Worm (Caenorhabditis elegans) whole organism, L1 larva: ENCODE results near the gene R07H5.9.
A peak's percentile ranks its signal among the peaks of the same experiment; 100 is the strongest.
"Not testable (repeated sequence)": the region's sequence is repeated elsewhere in the genome, so short reads cannot be mapped to it uniquely, and the experiment has no call there.

Source experiments
- aly-2 ChIP-seq: fragments of 150-350 bp; optimal IDR thresholded peaks from 2 replicates; lab custom pipeline; 2014; ENCODE audit warnings: missing biosample characterization, missing genetic modification characterization
- blmp-1 ChIP-seq: fragments of 150-350 bp; optimal IDR thresholded peaks from 2 replicates; lab custom pipeline; 2014; ENCODE audit warnings: missing biosample characterization, missing genetic modification characterization
- ceh-8 ChIP-seq: fragments of 200-800 bp; sonication (Bioruptor generic); optimal IDR thresholded peaks from 2 replicates; lab custom pipeline; 2018; ENCODE audit warnings: mild to moderate bottlenecking, missing genetic modification characterization, moderate library complexity, missing compliant biosample characterization
- ceh-82 ChIP-seq, 3 experiments: fragments of 150-350 bp in 1 of 3; sonication (generic microtip) in 2 of 3; optimal IDR thresholded peaks; 2 replicates each; lab custom pipeline; 2014 to 2017; ENCODE audit warnings: missing biosample characterization in 3 of 3, missing genetic modification characterization in 3 of 3
- ceh-90 ChIP-seq: sonication (generic microtip); optimal IDR thresholded peaks from 2 replicates; lab custom pipeline; 2016; ENCODE audit warnings: missing genetic modification characterization, missing compliant biosample characterization
- dpl-1 ChIP-seq, 3 experiments: fragments of 150-350 bp in 2 of 3; sonication (generic microtip) in 1 of 3; optimal IDR thresholded peaks; 2 replicates each; lab custom pipeline; 2014 to 2017; ENCODE audit warnings: missing biosample characterization in 3 of 3, missing genetic modification characterization in 3 of 3, missing genetic modification reagents in 3 of 3
- dsc-1 ChIP-seq: sonication (generic microtip); optimal IDR thresholded peaks from 2 replicates; lab custom pipeline; 2016; ENCODE audit warnings: mild to moderate bottlenecking, missing genetic modification characterization, missing compliant biosample characterization
- efl-1 ChIP-seq, 4 experiments: fragments of 150-350 bp; optimal IDR thresholded peaks in 3 of 4; peaks in 1 of 4; 1 replicate in 1 of 4; 2 replicates in 3 of 4; lab custom pipeline; 2014; ENCODE audit warnings: missing biosample characterization in 2 of 4, missing genetic modification characterization in 2 of 4, missing genetic modification reagents in 2 of 4
- efl-3 ChIP-seq: fragments of 200-800 bp; sonication (Bioruptor generic); optimal IDR thresholded peaks from 2 replicates; lab custom pipeline; 2018; ENCODE audit warnings: mild to moderate bottlenecking, missing genetic modification characterization, missing compliant biosample characterization
- egl-27 ChIP-seq, 2 experiments: fragments of 150-350 bp in 1 of 2; sonication (generic microtip); optimal IDR thresholded peaks; 3 replicates each; lab custom pipeline; 2017 to 2018; ENCODE audit warnings: missing biosample characterization in 2 of 2, missing genetic modification characterization in 2 of 2, missing genetic modification reagents in 2 of 2
- elt-2 ChIP-seq: sonication (generic microtip); optimal IDR thresholded peaks from 2 replicates; lab custom pipeline; 2016; ENCODE audit warnings: missing genetic modification characterization, mild to moderate bottlenecking, inconsistent platforms, missing compliant biosample characterization, missing genetic modification reagents
- grh-1 ChIP-seq: fragments of 200-800 bp; sonication (Bioruptor generic); IDR thresholded peaks from 2 replicates; pipeline ENCODE4 v1.3.6; 2022; ENCODE audit warnings: missing genetic modification reagents, missing genetic modification characterization, missing compliant biosample characterization
- isw-1 ChIP-seq: fragments of 200-800 bp; sonication (Bioruptor generic); IDR thresholded peaks from 2 replicates; pipeline ENCODE4 v1.3.6; 2022; ENCODE audit warnings: missing genetic modification characterization, missing compliant biosample characterization
- jun-1 ChIP-seq: fragments of 150-350 bp; optimal IDR thresholded peaks from 2 replicates; lab custom pipeline; 2014; ENCODE audit warnings: missing biosample characterization, missing genetic modification reagents, missing genetic modification characterization
- lin-13 ChIP-seq: fragments of 150-350 bp; optimal IDR thresholded peaks from 2 replicates; lab custom pipeline; 2014; ENCODE audit warnings: missing biosample characterization, missing genetic modification reagents, missing genetic modification characterization
- lin-14 ChIP-seq: fragments of 200-800 bp; sonication (Bioruptor generic); optimal IDR thresholded peaks from 2 replicates; lab custom pipeline; 2018; ENCODE audit warnings: mild to moderate bottlenecking, missing genetic modification characterization, moderate library complexity, missing compliant biosample characterization
- lin-35 ChIP-seq, 2 experiments: fragments of 150-350 bp; optimal IDR thresholded peaks; 2 replicates each; lab custom pipeline; 2014; ENCODE audit warnings: missing biosample characterization in 2 of 2, missing genetic modification characterization in 2 of 2, missing genetic modification reagents in 2 of 2
- lir-3 ChIP-seq: sonication (generic microtip); optimal IDR thresholded peaks from 2 replicates; lab custom pipeline; 2016; ENCODE audit warnings: mild to moderate bottlenecking, missing genetic modification characterization, moderate library complexity, missing compliant biosample characterization; ENCODE audit not compliant: poor library complexity
- lsy-2 ChIP-seq, 2 experiments: fragments of 150-350 bp; optimal IDR thresholded peaks; 2 replicates each; lab custom pipeline; 2014; ENCODE audit warnings: missing biosample characterization in 2 of 2, missing genetic modification characterization in 2 of 2
- mep-1 ChIP-seq: fragments of 150-350 bp; optimal IDR thresholded peaks from 2 replicates; lab custom pipeline; 2014; ENCODE audit warnings: missing biosample characterization, missing genetic modification characterization
- nhr-19 ChIP-seq: fragments of 200-800 bp; sonication (Bioruptor generic); conservative IDR thresholded peaks from 2 replicates; pipeline ENCODE4 v1.3.6; 2022; ENCODE audit warnings: missing genetic modification characterization, missing compliant biosample characterization
- nhr-20 ChIP-seq: sonication (generic microtip); optimal IDR thresholded peaks from 2 replicates; lab custom pipeline; 2016; ENCODE audit warnings: mild to moderate bottlenecking, missing genetic modification characterization, missing compliant biosample characterization
- nhr-28 ChIP-seq: fragments of 150-350 bp; optimal IDR thresholded peaks from 2 replicates; lab custom pipeline; 2014; ENCODE audit warnings: missing biosample characterization, missing genetic modification characterization
- nhr-84 ChIP-seq: sonication (generic microtip); optimal IDR thresholded peaks from 2 replicates; lab custom pipeline; 2017; ENCODE audit warnings: missing biosample characterization, missing genetic modification characterization
- nhr-85 ChIP-seq: sonication (generic microtip); peaks from one replicate; lab custom pipeline; 2016; ENCODE audit warnings: missing genetic modification characterization, inconsistent platforms, missing compliant biosample characterization
- nhr-90 ChIP-seq: sonication (generic microtip); optimal IDR thresholded peaks from 2 replicates; lab custom pipeline; 2016; ENCODE audit warnings: mild to moderate bottlenecking, missing genetic modification characterization, missing compliant biosample characterization; ENCODE audit not compliant: poor library complexity
- pax-3 ChIP-seq: fragments of 200-800 bp; sonication (Bioruptor generic); optimal IDR thresholded peaks from 2 replicates; lab custom pipeline; 2018; ENCODE audit warnings: mild to moderate bottlenecking, missing genetic modification characterization, moderate library complexity, missing compliant biosample characterization
- pqm-1 ChIP-seq: sonication (generic microtip); optimal IDR thresholded peaks from 3 replicates; lab custom pipeline; 2017; ENCODE audit warnings: missing biosample characterization, missing genetic modification characterization
- rnt-1 ChIP-seq: sonication (generic microtip); optimal IDR thresholded peaks from 2 replicates; lab custom pipeline; 2016; ENCODE audit warnings: mild to moderate bottlenecking, missing genetic modification characterization, moderate library complexity, missing compliant biosample characterization
- snpc-4 ChIP-seq: fragments of 150-350 bp; optimal IDR thresholded peaks from 2 replicates; lab custom pipeline; 2014; ENCODE audit warnings: missing biosample characterization, missing genetic modification characterization
- snu-23 ChIP-seq: sonication (generic microtip); optimal IDR thresholded peaks from 2 replicates; lab custom pipeline; 2016; ENCODE audit warnings: missing genetic modification characterization, missing compliant biosample characterization
- sox-4 ChIP-seq: sonication (generic microtip); optimal IDR thresholded peaks from 2 replicates; lab custom pipeline; 2016; ENCODE audit warnings: missing genetic modification characterization, missing compliant biosample characterization
- tbx-2 ChIP-seq: sonication (generic microtip); optimal IDR thresholded peaks from 2 replicates; lab custom pipeline; 2016; ENCODE audit warnings: missing genetic modification characterization, missing compliant biosample characterization
- tlp-1 ChIP-seq: fragments of 150-350 bp; optimal IDR thresholded peaks from 2 replicates; lab custom pipeline; 2014; ENCODE audit warnings: missing biosample characterization, missing genetic modification characterization
- unc-130 ChIP-seq: fragments of 150-350 bp; optimal IDR thresholded peaks from 2 replicates; lab custom pipeline; 2017; ENCODE audit warnings: missing biosample characterization, missing genetic modification characterization, inconsistent platforms
- unc-30 ChIP-seq: sonication (generic microtip); optimal IDR thresholded peaks from 2 replicates; lab custom pipeline; 2017; ENCODE audit warnings: missing biosample characterization, missing genetic modification characterization
- unc-86 ChIP-seq: sonication (generic microtip); optimal IDR thresholded peaks from 2 replicates; lab custom pipeline; 2016; ENCODE audit warnings: missing genetic modification characterization, missing compliant biosample characterization
- xbp-1 ChIP-seq: sonication (generic microtip); optimal IDR thresholded peaks from 2 replicates; lab custom pipeline; 2016; ENCODE audit warnings: missing genetic modification characterization, missing compliant biosample characterization
- zag-1 ChIP-seq: fragments of 150-350 bp; optimal IDR thresholded peaks from 2 replicates; lab custom pipeline; 2014; ENCODE audit warnings: missing biosample characterization, missing genetic modification characterization
- zip-4 ChIP-seq: fragments of 200-800 bp; sonication (Bioruptor generic); optimal IDR thresholded peaks from 2 replicates; lab custom pipeline; 2018; ENCODE audit warnings: mild to moderate bottlenecking, missing genetic modification characterization, moderate library complexity, missing compliant biosample characterization
- ztf-4 ChIP-seq: fragments of 150-350 bp; optimal IDR thresholded peaks from 2 replicates; lab custom pipeline; 2014; ENCODE audit warnings: missing biosample characterization, missing genetic modification characterization

Gene R07H5.9

DNA sequence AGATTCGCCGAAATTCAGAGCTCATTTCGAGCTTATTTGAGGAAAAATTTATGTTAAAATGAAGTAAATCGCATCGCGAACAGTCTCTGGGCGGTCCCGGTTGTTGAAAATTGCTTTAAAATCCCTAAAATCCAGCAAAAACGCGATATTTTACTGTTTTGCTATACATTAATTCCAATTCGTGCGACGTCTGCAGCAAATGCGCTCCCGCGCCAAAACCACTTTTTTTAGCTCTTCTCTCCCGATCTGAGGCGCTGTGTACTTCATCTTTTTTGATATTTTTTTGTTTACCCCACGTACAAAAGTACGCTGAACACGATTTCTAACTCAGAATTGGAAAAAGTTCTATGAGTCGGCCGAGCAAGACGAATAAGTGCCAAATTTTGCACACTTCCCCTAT lies 8.3 kb upstream of the R07H5.9 start, which contains the start of gene R07H5.16:
Gene R07H5.16, plus strand, starts transcription at position 348 of the 400 bp plus-strand sequence.
- TF ChIP-seq isw-1 (GFP tag; lab: Robert Waterston, UW) (peak; percentile 15; the same call in 1 of the 2 replicates), rnt-1 (tag; lab: Kevin White, UChicago) (peak; percentile 2)

DNA sequence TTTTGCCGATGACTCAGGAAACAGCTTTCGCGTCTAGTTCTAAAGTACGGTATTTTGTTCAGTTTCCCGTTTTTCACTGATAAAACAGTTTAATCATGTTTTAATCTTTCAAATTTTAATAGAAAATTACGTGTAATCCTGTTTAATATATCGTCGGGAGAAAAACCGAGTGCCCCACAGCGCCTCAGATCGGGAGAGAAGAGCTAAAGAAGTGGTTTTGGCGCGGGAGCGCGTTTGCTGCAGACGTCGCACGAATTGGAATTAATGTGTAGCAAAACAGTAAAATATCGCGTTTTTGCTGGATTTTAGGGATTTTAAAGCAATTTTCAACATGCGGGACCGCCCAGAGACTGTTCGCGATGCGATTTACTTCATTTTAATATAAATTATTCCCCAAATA lies 6.6 kb upstream of the R07H5.9 start:
- peak; percentile 30 for TF ChIP-seq nhr-19 (GFP tag; lab: Robert Waterston, UW)

DNA sequence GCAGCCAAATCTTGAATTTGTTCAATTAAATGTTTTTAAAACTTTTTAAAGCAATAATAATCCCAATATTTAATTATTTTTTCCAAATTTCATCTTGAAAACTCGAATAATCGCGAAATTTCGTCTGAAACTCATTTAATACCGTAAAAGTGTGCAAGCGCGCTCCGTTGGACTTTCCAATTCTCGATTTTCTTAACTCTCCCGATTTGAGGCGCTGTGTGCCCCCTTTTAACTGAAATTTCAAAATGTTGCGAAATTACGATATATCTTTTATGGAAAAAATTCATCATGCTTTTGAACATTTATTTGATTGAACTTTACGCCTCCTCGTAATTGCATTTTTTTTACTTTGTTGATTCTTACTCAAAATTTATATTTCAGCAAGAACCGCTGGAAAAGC lies 4.9 kb upstream of the R07H5.9 start, which contains the start of gene R07H5.11:
Gene R07H5.11, plus strand, starts transcription at position 380 of the 400 bp plus-strand sequence.
- TF ChIP-seq ceh-90 (tag; lab: Kevin White, UChicago); ztf-4 (tag; lab: Kevin White, UChicago); mep-1: not testable (repeated sequence)

DNA sequence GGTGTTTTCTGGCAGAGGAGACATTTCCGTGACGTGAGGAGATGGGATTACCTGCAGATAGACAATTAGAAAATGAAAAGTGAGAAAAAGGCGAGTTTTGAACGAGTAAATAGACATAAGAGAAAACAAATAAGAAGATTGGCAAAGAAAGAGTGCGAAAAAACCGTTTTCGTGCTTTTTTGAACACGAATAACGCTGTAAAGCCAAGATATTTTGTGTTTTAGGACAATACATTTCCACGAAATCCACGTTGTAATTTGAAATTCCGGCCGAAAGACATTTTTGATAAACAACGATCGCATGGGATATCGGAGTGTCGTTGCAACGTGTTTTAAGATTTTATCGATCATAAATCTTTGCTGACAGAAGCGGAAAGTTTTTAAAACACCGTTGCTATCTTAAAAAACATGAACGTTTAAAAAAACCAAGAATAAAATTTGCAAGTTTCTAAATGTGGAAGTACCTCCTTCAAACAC lies 3.5 kb downstream of the R07H5.9 start, which contains the start of gene adk-1:
Gene adk-1, minus strand, starts transcription at position 51 of the 476 bp plus-strand sequence.
- peak; percentile 2 for TF ChIP-seq xbp-1 (tag; lab: Kevin White, UChicago)
- TF ChIP-seq blmp-1 (tag; lab: Kevin White, UChicago) = peak; percentile 6
- peak in 1 of 2 experiments; percentile 68 for TF ChIP-seq efl-1 (optimal IDR thresholded peaks at IDR 0.05; lab: Kevin White, UChicago)
- TF ChIP-seq efl-1 (GFP tag; optimal IDR thresholded peaks at IDR 0.05 in 1 of 2; lab: Kevin White, UChicago) = peak; percentile 73 to 97
- no peak for TF ChIP-seq ceh-82 (tag; optimal IDR thresholded peaks at IDR 0.05; lab: Kevin White, UChicago)
- peak in 2 of 3 experiments; percentile 57 to 75 for TF ChIP-seq dpl-1 (GFP tag; optimal IDR thresholded peaks at IDR 0.05; lab: Kevin White, UChicago)
- TF ChIP-seq lin-35 (GFP tag; optimal IDR thresholded peaks at IDR 0.05; lab: Kevin White, UChicago) = peak; percentile 12 to 68
- TF ChIP-seq lsy-2 (tag; optimal IDR thresholded peaks at IDR 0.05; lab: Kevin White, UChicago) = peak; percentile 11 to 49
- TF ChIP-seq egl-27 (tag; optimal IDR thresholded peaks at IDR 0.05; lab: Kevin White, UChicago) = no peak
- no peak for TF ChIP-seq pax-3

ce11 chrIV:11211547-11211946 lies 4.3 kb downstream of the R07H5.9 start:
- no peak for TF ChIP-seq nhr-28 (tag; lab: Kevin White, UChicago)
- no peak for TF ChIP-seq efl-3 (GFP tag; lab: Kevin White, UChicago)
- TF ChIP-seq snpc-4 (tag; lab: Kevin White, UChicago) = no peak
- peak in 1 of 2 experiments; percentile 29 for TF ChIP-seq lin-35 (GFP tag; optimal IDR thresholded peaks at IDR 0.05; lab: Kevin White, UChicago)
- no peak for TF ChIP-seq nhr-90 (tag; lab: Kevin White, UChicago)
- TF ChIP-seq unc-86 (tag; lab: Kevin White, UChicago) = no peak
- peak; percentile 9 for TF ChIP-seq rnt-1 (tag; lab: Kevin White, UChicago)
- TF ChIP-seq nhr-20 (tag; lab: Kevin White, UChicago) = peak; percentile 23
- TF ChIP-seq zag-1 = no peak
- TF ChIP-seq ceh-82 (tag; optimal IDR thresholded peaks at IDR 0.05; lab: Kevin White, UChicago) = peak in 1 of 3 experiments; percentile 0
- no peak for TF ChIP-seq efl-1 (optimal IDR thresholded peaks at IDR 0.05; lab: Kevin White, UChicago)
- TF ChIP-seq efl-1 (GFP tag; optimal IDR thresholded peaks at IDR 0.05 in 1 of 2; lab: Kevin White, UChicago) = no peak
- peak; percentile 21 for TF ChIP-seq unc-130 (tag; lab: Kevin White, UChicago)
- no peak for TF ChIP-seq lin-13
- no peak for TF ChIP-seq unc-30
- TF ChIP-seq nhr-85 = peak; percentile 71
- TF ChIP-seq ceh-8 (GFP tag; lab: Kevin White, UChicago) = no peak
- TF ChIP-seq tlp-1 (tag; lab: Kevin White, UChicago) = peak; percentile 69
- TF ChIP-seq lir-3 (tag; lab: Kevin White, UChicago) = no peak
- TF ChIP-seq lin-14 (GFP tag; lab: Kevin White, UChicago) = peak; percentile 78
- no peak for TF ChIP-seq aly-2 (tag; lab: Kevin White, UChicago)
- no peak for TF ChIP-seq zip-4 (GFP tag; lab: Kevin White, UChicago)
- TF ChIP-seq grh-1 (GFP tag; lab: Robert Waterston, UW) = no peak
- no peak for TF ChIP-seq sox-4 (tag; lab: Kevin White, UChicago)
- TF ChIP-seq nhr-19 (GFP tag; lab: Robert Waterston, UW) = no peak
- no peak for TF ChIP-seq jun-1 (tag; lab: Kevin White, UChicago)
- TF ChIP-seq dsc-1 = no peak
- no peak for TF ChIP-seq ztf-4 (tag; lab: Kevin White, UChicago)
- peak; percentile 44 for TF ChIP-seq elt-2
- TF ChIP-seq snu-23 (GFP tag; lab: Kevin White, UChicago) = peak; percentile 13
- no peak for TF ChIP-seq tbx-2
- no peak for TF ChIP-seq nhr-84
- no peak for TF ChIP-seq pqm-1 (tag; lab: Kevin White, UChicago)
- peak; percentile 52 for TF ChIP-seq blmp-1 (tag; lab: Kevin White, UChicago)
- TF ChIP-seq egl-27 (tag; optimal IDR thresholded peaks at IDR 0.05; lab: Kevin White, UChicago) = no peak
- TF ChIP-seq mep-1 = peak; percentile 10
